Worm (Caenorhabditis elegans): ENCODE results near the gene T04A6.3.

ce11 chrIII:7619846-7620245 lies 11.7 kb upstream of the T04A6.3 start:
- TF ChIP-seq nhr-77 (tag; optimal IDR thresholded peaks at IDR 0.05) (no peak), nfya-1 (tag; optimal IDR thresholded peaks at IDR 0.05; ENCODE audit: insufficient read depth) (no peak), ZK546.5 (tag; optimal IDR thresholded peaks at IDR 0.05) (no peak), fkh-10 (GFP tag; optimal IDR thresholded peaks at IDR 0.05) (no peak), nhr-237 (tag; optimal IDR thresholded peaks at IDR 0.05) (no peak), pha-4 (tag; optimal IDR thresholded peaks at IDR 0.05) (no peak), lin-39 (tag; optimal IDR thresholded peaks at IDR 0.05) (no peak), elt-1 (tag; optimal IDR thresholded peaks at IDR 0.05) (no peak), nhr-12 (tag; optimal IDR thresholded peaks at IDR 0.05) (no peak), snpc-4 (tag; optimal IDR thresholded peaks at IDR 0.05) (no peak), nhr-28 (tag; optimal IDR thresholded peaks at IDR 0.05) (no peak), hmg-11 (tag; optimal IDR thresholded peaks at IDR 0.05) (no peak), tbx-2 (tag; optimal IDR thresholded peaks at IDR 0.05) (no peak)
